Worm (Caenorhabditis elegans) whole organism, L1 larva: Measurements from ENCODE around the gene C05C9.3.

Experiments used
- C16A3.4 ChIP-seq: fragments of 150-350 bp; optimal IDR thresholded peaks from 2 replicates; lab custom pipeline; 2014; ENCODE audit warnings: missing biosample characterization, missing genetic modification characterization
- F16B12.6 ChIP-seq: fragments of 150-350 bp; optimal IDR thresholded peaks from 2 replicates; lab custom pipeline; 2014; ENCODE audit warnings: missing biosample characterization, missing genetic modification characterization
- Y116A8C.19 ChIP-seq: sonication (generic microtip); optimal IDR thresholded peaks from 2 replicates; lab custom pipeline; 2016; ENCODE audit warnings: missing compliant biosample characterization, missing genetic modification characterization, borderline replicate concordance
- aha-1 ChIP-seq: fragments of 150-350 bp; optimal IDR thresholded peaks from 2 replicates; lab custom pipeline; 2014; ENCODE audit warnings: missing biosample characterization, missing genetic modification characterization
- alr-1 ChIP-seq: fragments of 200-800 bp; sonication (Bioruptor generic); optimal IDR thresholded peaks from 2 replicates; lab custom pipeline; 2018; ENCODE audit warnings: borderline replicate concordance, mild to moderate bottlenecking, missing genetic modification characterization, missing compliant biosample characterization
- ama-1 ChIP-seq: fragments of 150-350 bp; optimal IDR thresholded peaks from 2 replicates; lab custom pipeline; 2014
- blmp-1 ChIP-seq: fragments of 150-350 bp; optimal IDR thresholded peaks from 2 replicates; lab custom pipeline; 2014; ENCODE audit warnings: missing biosample characterization, missing genetic modification characterization
- ceh-82 ChIP-seq, 3 experiments: fragments of 150-350 bp in 1 of 3; sonication (generic microtip) in 2 of 3; optimal IDR thresholded peaks; 2 replicates each; lab custom pipeline; 2014 to 2017; ENCODE audit warnings: missing biosample characterization in 3 of 3, missing genetic modification characterization in 3 of 3
- ceh-88 ChIP-seq: fragments of 200-800 bp; sonication (Bioruptor generic); IDR thresholded peaks from 2 replicates; pipeline ENCODE4 v1.3.6; 2022; ENCODE audit warnings: missing genetic modification characterization, missing compliant biosample characterization
- ceh-90 ChIP-seq: sonication (generic microtip); optimal IDR thresholded peaks from 2 replicates; lab custom pipeline; 2016; ENCODE audit warnings: missing genetic modification characterization, missing compliant biosample characterization
- dsc-1 ChIP-seq: sonication (generic microtip); optimal IDR thresholded peaks from 2 replicates; lab custom pipeline; 2016; ENCODE audit warnings: mild to moderate bottlenecking, missing genetic modification characterization, missing compliant biosample characterization
- efl-1 ChIP-seq, 4 experiments: fragments of 150-350 bp; optimal IDR thresholded peaks in 3 of 4; peaks in 1 of 4; 1 replicate in 1 of 4; 2 replicates in 3 of 4; lab custom pipeline; 2014; ENCODE audit warnings: missing biosample characterization in 2 of 4, missing genetic modification characterization in 2 of 4, missing genetic modification reagents in 2 of 4
- efl-3 ChIP-seq: fragments of 200-800 bp; sonication (Bioruptor generic); optimal IDR thresholded peaks from 2 replicates; lab custom pipeline; 2018; ENCODE audit warnings: mild to moderate bottlenecking, missing genetic modification characterization, missing compliant biosample characterization
- elt-2 ChIP-seq: sonication (generic microtip); optimal IDR thresholded peaks from 2 replicates; lab custom pipeline; 2016; ENCODE audit warnings: missing genetic modification characterization, mild to moderate bottlenecking, inconsistent platforms, missing compliant biosample characterization, missing genetic modification reagents
- fkh-10 ChIP-seq: sonication (generic microtip); optimal IDR thresholded peaks from 2 replicates; lab custom pipeline; 2017; ENCODE audit warnings: missing biosample characterization, missing genetic modification reagents, missing genetic modification characterization
- fkh-8 ChIP-seq: sonication (generic microtip); optimal IDR thresholded peaks from 2 replicates; lab custom pipeline; 2016; ENCODE audit warnings: mild to moderate bottlenecking, missing genetic modification characterization, missing compliant biosample characterization
- fos-1 ChIP-seq: fragments of 150-350 bp; optimal IDR thresholded peaks from 2 replicates; lab custom pipeline; 2014; ENCODE audit warnings: missing biosample characterization, missing genetic modification characterization
- isw-1 ChIP-seq: fragments of 200-800 bp; sonication (Bioruptor generic); IDR thresholded peaks from 2 replicates; pipeline ENCODE4 v1.3.6; 2022; ENCODE audit warnings: missing genetic modification characterization, missing compliant biosample characterization
- lin-15B ChIP-seq: fragments of 150-350 bp; sonication (generic microtip); optimal IDR thresholded peaks from 3 replicates; lab custom pipeline; 2014; ENCODE audit warnings: missing biosample characterization, missing genetic modification characterization
- lir-3 ChIP-seq: sonication (generic microtip); optimal IDR thresholded peaks from 2 replicates; lab custom pipeline; 2016; ENCODE audit warnings: mild to moderate bottlenecking, missing genetic modification characterization, moderate library complexity, missing compliant biosample characterization; ENCODE audit not compliant: poor library complexity
- mdl-1 ChIP-seq, 2 experiments: fragments of 150-350 bp; optimal IDR thresholded peaks; 2 replicates each; lab custom pipeline; 2014 to 2017; ENCODE audit warnings: missing biosample characterization in 2 of 2, missing genetic modification characterization in 2 of 2, inconsistent platforms in 1 of 2
- nhr-28 ChIP-seq: fragments of 150-350 bp; optimal IDR thresholded peaks from 2 replicates; lab custom pipeline; 2014; ENCODE audit warnings: missing biosample characterization, missing genetic modification characterization
- nhr-47 ChIP-seq: sonication (generic microtip); optimal IDR thresholded peaks from 2 replicates; lab custom pipeline; 2016; ENCODE audit warnings: mild to moderate bottlenecking, missing genetic modification characterization, moderate library complexity, missing compliant biosample characterization
- nhr-77 ChIP-seq: fragments of 150-350 bp; optimal IDR thresholded peaks from 2 replicates; lab custom pipeline; 2014; ENCODE audit warnings: missing biosample characterization, missing genetic modification characterization
- nhr-84 ChIP-seq: sonication (generic microtip); optimal IDR thresholded peaks from 2 replicates; lab custom pipeline; 2017; ENCODE audit warnings: missing biosample characterization, missing genetic modification characterization
- nhr-85 ChIP-seq: sonication (generic microtip); peaks from one replicate; lab custom pipeline; 2016; ENCODE audit warnings: missing genetic modification characterization, inconsistent platforms, missing compliant biosample characterization
- nhr-90 ChIP-seq: sonication (generic microtip); optimal IDR thresholded peaks from 2 replicates; lab custom pipeline; 2016; ENCODE audit warnings: mild to moderate bottlenecking, missing genetic modification characterization, missing compliant biosample characterization; ENCODE audit not compliant: poor library complexity
- rnt-1 ChIP-seq: sonication (generic microtip); optimal IDR thresholded peaks from 2 replicates; lab custom pipeline; 2016; ENCODE audit warnings: mild to moderate bottlenecking, missing genetic modification characterization, moderate library complexity, missing compliant biosample characterization
- skn-1 ChIP-seq: fragments of 150-350 bp; optimal IDR thresholded peaks from 2 replicates; lab custom pipeline; 2014; ENCODE audit warnings: missing biosample characterization, missing genetic modification characterization
- snpc-4 ChIP-seq: fragments of 150-350 bp; optimal IDR thresholded peaks from 2 replicates; lab custom pipeline; 2014; ENCODE audit warnings: missing biosample characterization, missing genetic modification characterization
- snu-23 ChIP-seq: sonication (generic microtip); optimal IDR thresholded peaks from 2 replicates; lab custom pipeline; 2016; ENCODE audit warnings: missing genetic modification characterization, missing compliant biosample characterization
- sox-4 ChIP-seq: sonication (generic microtip); optimal IDR thresholded peaks from 2 replicates; lab custom pipeline; 2016; ENCODE audit warnings: missing genetic modification characterization, missing compliant biosample characterization
- sptf-1 ChIP-seq: fragments of 150-350 bp; optimal IDR thresholded peaks from 2 replicates; lab custom pipeline; 2014; ENCODE audit warnings: missing biosample characterization, missing genetic modification characterization
- sup-37 ChIP-seq: fragments of 200-800 bp; sonication (Bioruptor generic); optimal IDR thresholded peaks from 2 replicates; lab custom pipeline; 2018; ENCODE audit warnings: mild to moderate bottlenecking, missing genetic modification characterization, missing compliant biosample characterization
- ztf-11 ChIP-seq, 2 experiments: sonication (generic microtip); optimal IDR thresholded peaks; 2 replicates each; lab custom pipeline; 2016 to 2017; ENCODE audit warnings: missing genetic modification characterization in 2 of 2, missing biosample characterization in 1 of 2, missing compliant biosample characterization in 1 of 2
- ztf-4 ChIP-seq: fragments of 150-350 bp; optimal IDR thresholded peaks from 2 replicates; lab custom pipeline; 2014; ENCODE audit warnings: missing biosample characterization, missing genetic modification characterization

Gene C05C9.3

DNA sequence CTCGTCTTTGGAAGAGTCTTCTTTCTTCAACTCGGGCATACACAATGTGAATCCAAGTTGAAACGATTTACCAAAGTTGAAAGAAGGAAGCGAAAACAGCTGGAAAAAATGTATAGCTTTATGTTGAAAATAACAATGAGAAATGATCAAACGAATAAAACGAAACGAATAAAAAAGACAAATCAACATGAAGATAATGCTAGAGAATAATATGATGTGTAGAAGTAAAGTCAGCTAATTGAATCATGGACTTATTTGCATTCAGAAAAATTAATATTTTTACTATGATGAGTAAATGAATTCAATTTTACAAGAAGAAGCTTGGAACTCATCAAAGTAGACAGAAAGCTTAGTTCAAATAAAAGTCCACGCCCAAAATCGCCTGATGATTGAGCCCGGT, 27.1 kb downstream of the C05C9.3 start, which contains the start of gene alr-1:
Gene alr-1 (minus strand): TSS at position 101 of the 400 bp plus-strand sequence.
- TF ChIP-seq lir-3 (tag; lab: Kevin White, UChicago) (no peak), sox-4 (no peak), F16B12.6 (no peak), ceh-90 (tag; lab: Kevin White, UChicago) (no peak), fos-1 (tag; lab: Kevin White, UChicago) (no peak), nhr-77 (tag; lab: Kevin White, UChicago) (no peak), efl-3 (GFP tag; lab: Kevin White, UChicago) (no peak)

DNA sequence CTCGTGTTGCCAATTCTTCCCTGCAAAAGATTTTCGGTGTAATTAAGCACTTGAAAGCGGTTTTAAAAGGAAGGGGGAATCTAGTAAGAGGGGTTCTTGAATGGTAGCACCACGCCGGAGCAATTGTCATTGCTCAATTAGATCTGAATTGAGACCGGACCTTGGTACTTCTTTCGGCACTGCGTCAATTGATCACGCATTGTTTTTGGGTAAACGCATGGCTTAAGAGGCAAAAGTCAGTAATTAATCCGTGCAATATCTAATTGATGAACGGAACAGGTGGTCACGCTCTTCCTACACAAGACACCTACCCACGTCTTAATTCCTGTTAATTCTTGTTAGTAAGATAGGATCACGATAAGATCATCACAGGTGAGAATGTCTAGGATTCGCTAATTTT, 28.6 kb downstream of the C05C9.3 start:
- TF ChIP-seq mdl-1 (tag; optimal IDR thresholded peaks at IDR 0.05; lab: Kevin White, UChicago) (no peak), lin-15B (tag; lab: Kevin White, UChicago) (no peak), alr-1 (tag; lab: Kevin White, UChicago) (peak; percentile 98), ztf-11 (tag; optimal IDR thresholded peaks at IDR 0.05; lab: Kevin White, UChicago) (no peak), efl-1 (optimal IDR thresholded peaks at IDR 0.05; lab: Kevin White, UChicago) (no peak), efl-1 (GFP tag; optimal IDR thresholded peaks at IDR 0.05 in 1 of 2; lab: Kevin White, UChicago) (peak in 1 of 2 experiments; percentile 28), fkh-10 (GFP tag; lab: Kevin White, UChicago) (peak; percentile 15), sup-37 (no peak), ama-1 (lab: Kevin White, UChicago) (no peak), nhr-85 (tag; lab: Kevin White, UChicago) (no peak)

DNA sequence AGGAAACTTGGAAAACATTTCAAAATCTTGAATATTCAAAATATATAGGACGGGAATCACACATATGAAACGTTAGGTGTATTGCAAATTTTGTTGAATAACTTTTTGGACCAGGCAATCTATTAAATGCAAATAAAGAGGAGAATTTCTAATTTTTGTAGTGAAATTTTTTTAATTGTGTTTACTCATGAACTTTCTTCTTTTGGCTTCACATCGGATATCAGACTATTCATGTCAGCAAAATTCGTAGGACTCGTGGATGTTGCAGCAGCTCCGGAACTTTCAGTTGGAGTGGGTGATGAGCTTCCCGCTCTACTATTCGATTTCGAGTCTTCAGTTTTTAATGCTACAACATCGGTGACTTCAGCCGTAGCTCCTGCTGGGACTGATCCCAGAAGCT, 30.2 kb downstream of the C05C9.3 start:
- TF ChIP-seq alr-1 (tag; lab: Kevin White, UChicago): peak; percentile 72
- TF ChIP-seq Y116A8C.19 (tag; lab: Kevin White, UChicago): no peak

DNA sequence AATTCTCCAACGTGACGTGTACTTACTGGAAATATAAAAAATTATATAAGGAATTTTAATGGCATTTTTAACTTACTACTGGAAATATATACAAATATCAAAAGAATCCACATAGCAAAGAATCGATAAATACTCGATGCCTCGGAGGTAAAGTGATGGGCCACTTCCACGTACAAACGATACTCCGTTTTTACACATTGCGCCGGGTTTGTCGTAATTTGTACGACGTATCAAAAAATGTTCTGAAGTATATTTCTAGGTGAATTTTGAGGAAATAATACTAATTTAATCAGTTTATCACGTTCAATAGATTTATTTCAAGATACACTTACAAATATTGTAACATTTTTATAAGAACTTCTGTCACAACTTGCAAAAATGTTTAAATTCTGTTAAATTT, 31.8 kb downstream of the C05C9.3 start, which contains the start of gene R08B4.3:
Gene R08B4.3 (minus strand): TSS at position 198 of the 400 bp plus-strand sequence.
- no peak for TF ChIP-seq nhr-90 (tag; lab: Kevin White, UChicago)
- no peak for TF ChIP-seq rnt-1 (tag; lab: Kevin White, UChicago)
- no peak for TF ChIP-seq ztf-4 (tag; lab: Kevin White, UChicago)
- no peak for TF ChIP-seq skn-1
- no peak for TF ChIP-seq snu-23 (GFP tag; lab: Kevin White, UChicago)
- no peak for TF ChIP-seq snpc-4
- TF ChIP-seq alr-1 (tag; lab: Kevin White, UChicago): no peak
- no peak for TF ChIP-seq nhr-77 (tag; lab: Kevin White, UChicago)
- no peak for TF ChIP-seq ceh-88 (GFP tag; lab: Robert Waterston, UW)
- no peak for TF ChIP-seq dsc-1
- TF ChIP-seq efl-1 (optimal IDR thresholded peaks at IDR 0.05; lab: Kevin White, UChicago): no peak
- TF ChIP-seq efl-1 (GFP tag; optimal IDR thresholded peaks at IDR 0.05 in 1 of 2; lab: Kevin White, UChicago): no peak
- TF ChIP-seq isw-1 (GFP tag; lab: Robert Waterston, UW): no peak
- no peak for TF ChIP-seq ceh-82 (tag; optimal IDR thresholded peaks at IDR 0.05; lab: Kevin White, UChicago)
- TF ChIP-seq ztf-11 (tag; optimal IDR thresholded peaks at IDR 0.05; lab: Kevin White, UChicago): no peak

DNA sequence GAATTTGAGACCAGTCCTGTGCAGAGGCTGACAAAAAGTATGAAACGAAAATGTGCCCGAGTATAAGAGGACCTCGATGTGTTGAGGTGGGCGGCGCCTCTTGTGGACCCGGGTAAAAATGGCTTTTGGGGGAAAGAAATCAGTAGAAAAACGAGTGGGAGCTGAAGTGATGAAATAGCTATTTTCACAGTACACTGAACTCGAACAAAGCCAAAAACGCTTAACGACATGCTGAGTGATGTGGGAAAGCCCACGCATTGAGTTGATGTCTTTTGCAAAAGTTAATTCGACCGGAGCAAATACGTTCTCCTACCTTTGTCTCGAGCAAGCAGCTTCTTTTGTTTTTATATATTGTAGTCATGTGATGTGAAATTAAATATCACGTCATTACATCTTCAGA, 35.9 kb downstream of the C05C9.3 start, which contains the start of gene nlp-66:
Gene nlp-66 (minus strand): TSS at position 101 of the 400 bp plus-strand sequence.
- TF ChIP-seq nhr-47 (no peak), efl-1 (optimal IDR thresholded peaks at IDR 0.05; lab: Kevin White, UChicago) (no peak), efl-1 (GFP tag; optimal IDR thresholded peaks at IDR 0.05 in 1 of 2; lab: Kevin White, UChicago) (no peak), nhr-28 (tag; lab: Kevin White, UChicago) (no peak), sox-4 (no peak), blmp-1 (tag; lab: Kevin White, UChicago) (no peak), skn-1 (no peak), elt-2 (no peak), C16A3.4 (tag; lab: Kevin White, UChicago) (no peak), Y116A8C.19 (tag; lab: Kevin White, UChicago) (no peak), nhr-84 (tag; lab: Kevin White, UChicago) (no peak), aha-1 (tag; lab: Kevin White, UChicago) (no peak), sptf-1 (tag; lab: Kevin White, UChicago) (no peak), fkh-8 (tag; lab: Kevin White, UChicago) (no peak)
